Fruit fly (Drosophila melanogaster): ENCODE measurements around the gene ScpX.

The ScpX gene

DNA sequence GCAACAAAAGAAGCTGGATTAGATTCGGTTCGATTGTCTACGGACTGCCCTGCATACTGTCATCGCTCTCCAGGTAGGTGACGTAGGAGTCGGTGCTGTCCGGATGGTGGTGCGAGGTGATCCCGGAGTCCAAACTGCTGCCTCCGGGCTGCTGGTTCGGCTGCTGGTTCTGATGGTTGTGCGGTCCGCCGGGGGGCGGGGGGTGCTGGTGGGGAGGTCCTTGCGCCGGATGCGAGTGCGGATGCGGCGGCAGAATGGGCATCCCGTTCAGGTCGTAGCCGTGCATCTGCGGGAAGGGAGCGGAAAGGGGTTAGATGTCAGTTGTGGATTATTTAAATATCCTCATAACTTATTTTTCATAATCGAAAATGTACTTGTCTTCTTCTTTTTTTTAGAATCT, 29.9 kb downstream of the ScpX start:
- TF ChIP-seq CG5204 (GFP tag; optimal IDR thresholded peaks at IDR 0.05) (no peak), Clk (GFP tag; optimal IDR thresholded peaks at IDR 0.05) (no peak), tj (GFP tag; optimal IDR thresholded peaks at IDR 0.05) (no peak), cnc (optimal IDR thresholded peaks at IDR 0.05) (no peak), kay (GFP tag; ENCODE audit: borderline replicate concordance) (no peak), CG12768 (GFP tag; optimal IDR thresholded peaks at IDR 0.05) (no peak), CG7045 (GFP tag; optimal IDR thresholded peaks at IDR 0.05) (no peak), cic (GFP tag; optimal IDR thresholded peaks at IDR 0.05) (no peak), Crg-1 (GFP tag; optimal IDR thresholded peaks at IDR 0.05) (no peak), Hr96 (GFP tag; optimal IDR thresholded peaks at IDR 0.05) (no peak)

DNA sequence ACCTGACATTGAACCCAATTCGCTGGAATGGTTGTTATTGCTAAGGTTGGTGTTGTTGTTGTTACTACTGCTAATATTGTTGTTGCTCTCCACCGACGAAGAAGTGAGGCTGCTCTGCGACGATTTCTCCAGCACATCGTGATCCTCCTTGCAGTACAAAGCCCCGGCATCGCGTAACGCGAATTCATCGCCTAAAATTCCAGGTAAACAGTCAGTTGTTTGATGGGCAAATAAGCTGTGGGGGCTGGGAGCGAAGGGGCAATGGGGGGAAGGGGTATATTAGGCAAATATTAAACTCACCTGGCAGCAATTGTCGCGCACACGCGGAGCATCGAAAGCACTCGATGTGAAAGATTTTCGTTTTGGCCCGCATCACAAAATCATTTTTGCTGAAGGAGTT, 33.1 kb downstream of the ScpX start:
- TF ChIP-seq kay (GFP tag; ENCODE audit: borderline replicate concordance) (no peak), Crg-1 (GFP tag; optimal IDR thresholded peaks at IDR 0.05) (no peak), toe (GFP tag; optimal IDR thresholded peaks at IDR 0.05) (no peak), pad (GFP tag; optimal IDR thresholded peaks at IDR 0.05) (no peak), cnc (optimal IDR thresholded peaks at IDR 0.05) (no peak), ovo (GFP tag; optimal IDR thresholded peaks at IDR 0.05) (no peak), cic (GFP tag; optimal IDR thresholded peaks at IDR 0.05) (no peak), CG7045 (GFP tag; optimal IDR thresholded peaks at IDR 0.05) (no peak), CG1620 (GFP tag; optimal IDR thresholded peaks at IDR 0.05) (no peak), CG5204 (GFP tag; optimal IDR thresholded peaks at IDR 0.05) (no peak), CG33017 (tag; optimal IDR thresholded peaks at IDR 0.05) (no peak), CG11617 (GFP tag; optimal IDR thresholded peaks at IDR 0.05) (no peak), Clk (GFP tag; optimal IDR thresholded peaks at IDR 0.05) (no peak), tj (GFP tag; optimal IDR thresholded peaks at IDR 0.05) (no peak), Hr96 (GFP tag; optimal IDR thresholded peaks at IDR 0.05) (no peak)

DNA sequence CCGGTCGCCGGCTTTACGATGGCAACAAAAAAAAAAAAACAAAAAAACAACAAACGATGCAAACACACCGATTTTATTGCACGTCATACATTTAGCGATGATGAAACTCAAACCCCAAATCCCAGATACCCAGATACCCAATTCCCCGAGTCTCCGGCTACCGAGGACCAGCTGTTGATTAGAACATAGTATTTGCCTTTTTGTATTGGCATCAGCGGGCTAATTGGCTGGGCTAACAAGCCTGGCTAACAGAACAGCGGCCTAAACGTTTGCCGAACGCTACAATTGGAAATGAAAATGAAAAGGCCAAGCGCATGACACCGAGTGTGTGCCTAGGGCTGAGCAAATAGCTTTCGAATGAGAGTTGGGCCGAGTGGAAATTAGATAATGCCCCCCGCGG, 34.0 kb downstream of the ScpX start:
- no peak for TF ChIP-seq Hr96 (GFP tag; optimal IDR thresholded peaks at IDR 0.05)
- peak; percentile 57 for TF ChIP-seq kay (GFP tag; ENCODE audit: borderline replicate concordance)
- TF ChIP-seq CG33017 (tag; optimal IDR thresholded peaks at IDR 0.05): no peak

DNA sequence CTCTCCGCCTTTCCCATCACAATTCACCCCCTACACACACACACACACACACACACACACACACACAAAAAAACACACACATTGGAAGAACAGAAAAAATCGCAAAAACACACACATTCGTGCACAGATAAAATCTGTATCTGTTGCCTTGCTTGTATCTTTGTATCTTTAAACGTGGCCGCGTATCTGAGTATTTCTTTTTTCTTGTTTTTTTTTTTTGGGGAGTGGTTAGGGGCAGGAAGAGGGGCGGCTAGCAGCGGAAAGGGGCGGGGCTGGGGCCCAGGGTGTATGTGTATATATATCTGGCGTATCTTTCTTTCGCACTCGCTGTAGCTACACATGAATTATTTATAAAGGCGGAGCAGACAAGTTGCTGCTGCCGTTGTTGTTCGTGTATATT, 35.6 kb downstream of the ScpX start:
- TF ChIP-seq Clk (GFP tag; optimal IDR thresholded peaks at IDR 0.05) (no peak), CG1620 (GFP tag; optimal IDR thresholded peaks at IDR 0.05) (no peak), kay (GFP tag; ENCODE audit: borderline replicate concordance) (no peak), CG5204 (GFP tag; optimal IDR thresholded peaks at IDR 0.05) (no peak), CG11617 (GFP tag; optimal IDR thresholded peaks at IDR 0.05) (no peak), tj (GFP tag; optimal IDR thresholded peaks at IDR 0.05) (no peak), cic (GFP tag; optimal IDR thresholded peaks at IDR 0.05) (no peak), Hr96 (GFP tag; optimal IDR thresholded peaks at IDR 0.05) (no peak), Crg-1 (GFP tag; optimal IDR thresholded peaks at IDR 0.05) (no peak), bab1 (GFP tag; optimal IDR thresholded peaks at IDR 0.05) (no peak), pad (GFP tag; optimal IDR thresholded peaks at IDR 0.05) (no peak), CG7045 (GFP tag; optimal IDR thresholded peaks at IDR 0.05) (no peak), cnc (optimal IDR thresholded peaks at IDR 0.05) (no peak)

DNA sequence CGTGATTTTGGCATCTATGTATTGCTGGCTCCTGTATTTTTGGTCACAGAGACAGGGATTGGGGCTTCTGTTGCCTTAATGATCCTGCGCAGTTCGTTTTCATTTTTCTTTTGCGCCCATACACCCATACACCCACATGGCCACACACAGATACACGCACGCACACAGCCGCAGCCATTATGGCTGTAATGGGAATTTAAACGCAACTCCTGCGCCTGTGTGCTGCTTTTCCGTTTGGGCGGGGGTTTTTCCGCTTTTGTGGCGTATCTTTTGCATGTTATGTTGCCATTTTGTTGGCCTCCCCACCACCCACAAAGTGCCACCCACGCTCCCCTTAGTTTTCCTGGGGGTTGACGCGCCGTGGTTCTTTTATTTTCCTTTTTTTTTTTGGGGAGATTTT, 36.8 kb downstream of the ScpX start:
- TF ChIP-seq tj (GFP tag; optimal IDR thresholded peaks at IDR 0.05) (no peak), CG11617 (GFP tag; optimal IDR thresholded peaks at IDR 0.05) (no peak), Hr96 (GFP tag; optimal IDR thresholded peaks at IDR 0.05) (no peak), CG14711 (tag; optimal IDR thresholded peaks at IDR 0.05) (no peak), Clk (GFP tag; optimal IDR thresholded peaks at IDR 0.05) (no peak), Crg-1 (GFP tag; optimal IDR thresholded peaks at IDR 0.05) (no peak), CG7045 (GFP tag; optimal IDR thresholded peaks at IDR 0.05) (no peak), kay (GFP tag; ENCODE audit: borderline replicate concordance) (no peak), pad (GFP tag; optimal IDR thresholded peaks at IDR 0.05) (no peak), Mnt (GFP tag; optimal IDR thresholded peaks at IDR 0.05) (no peak), CG7101 (tag; optimal IDR thresholded peaks at IDR 0.05) (no peak), cic (GFP tag; optimal IDR thresholded peaks at IDR 0.05) (no peak), cnc (optimal IDR thresholded peaks at IDR 0.05) (no peak), ovo (GFP tag; optimal IDR thresholded peaks at IDR 0.05) (no peak), CG12768 (GFP tag; optimal IDR thresholded peaks at IDR 0.05) (no peak), CG33017 (tag; optimal IDR thresholded peaks at IDR 0.05) (no peak), CG1620 (GFP tag; optimal IDR thresholded peaks at IDR 0.05) (no peak), bab1 (GFP tag; optimal IDR thresholded peaks at IDR 0.05) (no peak)

DNA sequence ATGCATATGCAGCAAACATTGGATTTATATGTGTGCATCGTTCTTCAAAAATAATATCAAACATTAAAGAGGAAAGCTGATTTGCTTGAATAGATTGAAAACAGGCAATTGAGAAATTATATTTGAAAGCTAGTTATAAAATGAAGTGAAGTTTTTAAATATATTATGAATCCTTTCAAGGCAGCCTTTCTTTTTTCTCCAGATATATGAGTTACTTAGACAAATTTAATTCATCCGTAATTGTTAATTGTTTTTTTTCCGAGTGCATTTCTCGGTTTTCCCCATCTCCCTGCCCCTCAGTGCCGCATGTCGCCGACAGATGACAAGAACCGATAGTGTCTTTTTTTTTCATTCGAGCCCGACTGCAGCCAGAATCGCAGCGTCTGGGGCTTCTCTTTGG, 40.8 kb downstream of the ScpX start:
- TF ChIP-seq CG5204 (GFP tag; optimal IDR thresholded peaks at IDR 0.05) (no peak), CG7101 (tag; optimal IDR thresholded peaks at IDR 0.05) (no peak), Hr96 (GFP tag; optimal IDR thresholded peaks at IDR 0.05) (no peak), bab1 (GFP tag; optimal IDR thresholded peaks at IDR 0.05) (no peak)

DNA sequence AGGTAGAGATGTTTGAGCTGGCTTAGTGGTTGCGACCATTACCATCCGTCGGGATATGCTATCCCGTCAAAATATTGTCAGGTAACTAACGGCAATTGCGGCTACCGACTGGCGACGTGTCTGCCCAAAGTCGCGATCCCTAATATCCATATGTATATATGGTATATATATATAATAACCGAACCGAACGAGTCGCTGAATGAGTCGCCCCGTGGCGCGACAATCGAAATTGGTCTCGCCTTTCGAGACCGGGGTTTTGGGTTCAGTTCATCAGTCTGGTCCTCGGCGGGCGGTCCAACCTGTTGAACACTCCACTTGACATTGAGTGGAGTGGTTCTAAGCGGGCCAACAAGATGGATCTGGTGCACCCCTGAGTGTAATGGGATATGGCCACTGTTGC, 44.2 kb downstream of the ScpX start:
- no peak for TF ChIP-seq CG1620 (GFP tag; optimal IDR thresholded peaks at IDR 0.05)
- no peak for TF ChIP-seq Hr96 (GFP tag; optimal IDR thresholded peaks at IDR 0.05)

DNA sequence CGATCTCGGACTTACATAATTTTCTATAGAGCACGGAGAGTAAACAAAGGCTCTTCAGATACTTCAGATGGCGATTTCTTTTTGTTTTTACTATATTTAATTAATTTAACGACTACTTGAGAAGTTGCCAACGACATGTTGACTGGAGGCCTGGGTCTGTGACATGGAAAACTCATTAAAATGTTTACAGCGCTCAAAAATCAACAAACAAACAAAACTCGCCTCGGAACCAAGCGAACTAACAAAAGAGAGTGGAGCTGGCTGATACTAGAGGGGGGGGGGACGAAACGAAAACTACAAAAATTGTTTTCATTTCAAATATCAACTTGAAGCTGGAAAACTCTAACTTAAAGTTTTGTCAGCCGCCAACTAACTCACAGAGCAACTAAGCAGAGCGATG, 47.4 kb downstream of the ScpX start:
- TF ChIP-seq Crg-1 (GFP tag; optimal IDR thresholded peaks at IDR 0.05) (no peak), CG12768 (GFP tag; optimal IDR thresholded peaks at IDR 0.05) (no peak), ovo (GFP tag; optimal IDR thresholded peaks at IDR 0.05) (no peak), cnc (optimal IDR thresholded peaks at IDR 0.05) (no peak), tj (GFP tag; optimal IDR thresholded peaks at IDR 0.05) (no peak), CG33017 (tag; optimal IDR thresholded peaks at IDR 0.05) (no peak), CG11617 (GFP tag; optimal IDR thresholded peaks at IDR 0.05) (no peak), toe (GFP tag; optimal IDR thresholded peaks at IDR 0.05) (no peak), pad (GFP tag; optimal IDR thresholded peaks at IDR 0.05) (no peak)
